Worm (Caenorhabditis elegans) whole organism, mixed stage, embryonic: ENCODE data around the gene F08G12.11.

Experiments used
- ceh-43 ChIP-seq: fragments of 200-800 bp; sonication (Bioruptor generic); optimal IDR thresholded peaks from 2 replicates; lab custom pipeline; 2018; ENCODE audit warnings: mild to moderate bottlenecking, missing genetic modification characterization, moderate library complexity, missing compliant biosample characterization
- elt-1 ChIP-seq: sonication (generic microtip); optimal IDR thresholded peaks from 2 replicates; lab custom pipeline; 2017; ENCODE audit warnings: missing genetic modification characterization, mild to moderate bottlenecking, missing compliant biosample characterization, antibody characterized with exemption, moderate library complexity, borderline replicate concordance; ENCODE audit not compliant: insufficient read depth
- elt-3 ChIP-seq: fragments of 150-350 bp; optimal IDR thresholded peaks from 2 replicates; lab custom pipeline; 2014; ENCODE audit warnings: missing biosample characterization, missing genetic modification characterization
- lin-13 ChIP-seq: fragments of 150-350 bp; optimal IDR thresholded peaks from 2 replicates; lab custom pipeline; 2014; ENCODE audit warnings: missing biosample characterization, missing genetic modification characterization
- nhr-12 ChIP-seq: fragments of 150-350 bp; optimal IDR thresholded peaks from 2 replicates; lab custom pipeline; 2014; ENCODE audit warnings: missing biosample characterization, missing genetic modification characterization
- nhr-237 ChIP-seq: fragments of 150-350 bp; optimal IDR thresholded peaks from 2 replicates; lab custom pipeline; 2014; ENCODE audit warnings: missing biosample characterization, missing genetic modification characterization
- nhr-28 ChIP-seq: fragments of 150-350 bp; optimal IDR thresholded peaks from 2 replicates; lab custom pipeline; 2014; ENCODE audit warnings: missing biosample characterization, missing genetic modification characterization
- nhr-76 ChIP-seq: sonication (generic microtip); optimal IDR thresholded peaks from 2 replicates; lab custom pipeline; 2017; ENCODE audit warnings: missing biosample characterization, missing genetic modification characterization
- ztf-11 ChIP-seq: fragments of 150-350 bp; optimal IDR thresholded peaks from 2 replicates; lab custom pipeline; 2014; ENCODE audit warnings: missing biosample characterization, missing genetic modification characterization

DNA sequence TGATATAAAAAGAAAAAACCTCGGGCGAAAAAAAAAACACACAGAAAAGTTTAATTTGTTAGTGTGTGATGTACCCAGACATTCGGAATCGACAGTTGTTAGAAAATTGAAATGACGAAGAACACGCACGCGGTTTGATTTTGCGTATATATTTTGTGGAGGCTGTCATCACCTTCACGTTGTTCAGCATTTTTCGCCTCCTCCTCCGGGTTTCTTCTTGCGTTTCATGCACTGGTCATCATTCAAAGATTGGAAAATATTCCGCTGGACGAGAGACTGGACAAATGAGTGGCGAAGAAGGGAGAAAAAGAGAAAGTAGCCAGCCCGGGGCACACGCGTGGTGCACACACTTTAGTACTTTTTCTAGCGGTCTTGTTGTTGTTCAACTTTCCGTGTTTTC lies 29.5 kb upstream of the F08G12.11 start:
- TF ChIP-seq elt-3 (tag; lab: Kevin White, UChicago), result no peak
- no peak for TF ChIP-seq nhr-237 (tag; lab: Kevin White, UChicago)
- no peak for TF ChIP-seq elt-1 (tag; lab: Kevin White, UChicago)
- TF ChIP-seq ztf-11 (tag; lab: Kevin White, UChicago), result no peak
- no peak for TF ChIP-seq nhr-12
- TF ChIP-seq ceh-43 (GFP tag; lab: Kevin White, UChicago), result no peak
- TF ChIP-seq nhr-28 (tag; lab: Kevin White, UChicago), result no peak
- TF ChIP-seq lin-13 (tag; lab: Kevin White, UChicago), result no peak
- TF ChIP-seq nhr-76 (tag; lab: Kevin White, UChicago), result no peak
